Fruit fly (Drosophila melanogaster) ovary, adult (tissue): ENCODE results near the gene Tm2.
A peak's percentile ranks its signal among the peaks of the same experiment; 100 is the strongest.

Source experiments
- CG17801 ChIP-seq: fragments of 200-800 bp; optimal IDR thresholded peaks from 2 replicates; lab custom pipeline; 2019; ENCODE audit warnings: missing biosample characterization, mild to moderate bottlenecking, missing genetic modification characterization, moderate library complexity; ENCODE audit not compliant: partially characterized antibody

The Tm2 gene

DNA sequence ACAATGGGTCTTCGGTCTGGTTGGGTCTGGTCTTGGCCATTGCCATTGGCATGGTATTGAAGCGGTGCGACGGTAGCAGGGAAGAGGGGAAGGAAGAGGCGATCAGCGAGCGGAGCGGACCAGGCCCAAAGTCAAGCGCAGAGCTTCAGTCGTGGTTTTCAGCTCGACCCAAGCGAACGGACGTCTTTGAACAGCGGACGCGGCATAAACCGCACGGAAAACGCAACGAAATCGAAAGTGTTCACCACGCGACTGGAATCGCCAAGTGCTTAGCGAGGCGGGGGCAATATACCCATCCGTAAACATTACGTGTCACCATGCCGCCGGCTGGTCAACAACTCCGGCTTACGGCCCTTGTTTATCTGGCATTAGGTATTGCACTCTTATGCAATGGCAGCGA is 6.3 kb downstream of the Tm2 start, which contains the start of gene CG14866:
Gene CG14866, plus strand, starts transcription at position 146 of the 400 bp plus-strand sequence.
- no peak for TF ChIP-seq CG17801 (GFP tag; lab: Kevin White, UChicago)

DNA sequence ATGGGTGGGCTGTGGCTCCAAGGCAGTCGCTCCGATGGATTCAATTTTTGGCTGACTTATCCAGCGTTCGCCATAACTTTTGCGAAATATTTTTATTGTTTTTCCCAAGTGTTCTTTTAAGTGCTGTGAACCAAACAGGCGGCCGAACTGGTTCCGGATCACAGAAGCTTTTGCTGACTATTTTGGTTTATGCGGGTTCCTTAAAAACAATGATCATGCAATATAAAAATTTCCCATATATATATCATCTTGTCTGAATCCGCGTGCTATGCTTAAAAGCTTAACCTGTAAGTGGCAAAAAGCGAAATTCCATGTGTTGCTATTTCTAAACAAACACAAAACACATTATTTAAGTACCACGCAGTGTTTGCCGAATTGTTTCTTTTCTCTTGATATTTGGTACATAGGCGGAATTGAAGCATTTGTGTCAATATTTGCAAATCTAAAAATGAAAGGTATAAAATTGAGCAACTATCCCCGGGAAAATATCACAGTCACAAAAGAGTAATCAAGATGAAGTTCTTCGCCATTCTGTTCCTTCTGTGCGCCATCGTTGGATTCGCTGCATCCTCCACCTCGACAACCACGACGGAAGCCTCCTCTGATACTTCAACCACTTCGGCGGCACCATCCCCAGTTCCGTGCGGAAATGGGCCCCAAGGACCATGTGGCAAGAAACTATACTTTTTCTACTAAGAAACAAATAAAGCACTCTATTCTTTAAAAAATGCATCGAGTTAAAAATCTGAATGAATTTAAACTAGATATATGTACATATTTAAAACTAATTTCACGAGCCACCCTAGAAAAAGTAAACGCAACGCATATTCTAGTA is 10.1 kb downstream of the Tm2 start, which contains the start of the genes CG6276 and CG44040:
Gene CG6276, minus strand, starts transcription at position 158 of the 835 bp plus-strand sequence.
Gene CG44040, plus strand, starts transcription at position 467 of the 835 bp plus-strand sequence.
- peak; percentile 4 for TF ChIP-seq CG17801 (GFP tag; lab: Kevin White, UChicago)

- TF ChIP-seq CG17801 (GFP tag; lab: Kevin White, UChicago), result no peak
Observed at dm6 chr3R:15320747-15321085, 10.7 kb downstream of the Tm2 start, which contains the start of gene ear. TSS of gene ear (plus strand) at chr3R:15320756.

DNA sequence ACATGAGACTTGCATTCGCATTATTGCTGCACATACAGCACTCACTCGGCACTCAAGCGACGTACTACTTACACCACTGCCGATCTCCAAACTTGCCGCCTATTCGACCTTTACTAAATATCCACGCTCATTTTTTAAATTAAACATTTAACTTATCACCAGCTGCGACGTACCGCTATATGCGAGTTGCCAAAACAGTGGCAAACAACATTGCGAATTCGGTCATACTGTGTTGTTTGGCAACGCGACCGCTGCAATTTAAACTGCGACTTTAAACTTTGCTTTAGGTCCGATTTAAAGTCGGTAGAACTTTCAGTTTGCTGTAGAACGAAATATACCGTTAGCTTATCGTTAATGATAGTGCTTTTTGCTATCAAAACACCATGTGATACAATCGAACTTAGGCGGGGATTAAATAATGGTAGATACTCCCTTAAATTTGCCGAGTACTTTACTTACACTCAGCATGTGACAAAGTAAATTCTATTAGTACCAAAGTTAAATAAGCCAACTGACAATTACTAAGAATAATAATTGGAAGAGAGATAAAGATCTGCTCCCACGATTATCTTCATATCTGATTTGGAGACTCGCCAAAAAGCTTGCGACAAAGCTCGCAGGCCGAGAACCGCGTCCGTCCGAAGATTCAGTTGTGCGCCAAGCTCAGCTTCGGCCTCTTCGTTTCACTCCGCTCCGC is 18.2 kb downstream of the Tm2 start, which contains the start of the genes CG6236 and ea:
Gene CG6236, minus strand, starts transcription at position 187 of the 697 bp plus-strand sequence.
Gene ea, plus strand, starts transcription at position 647 of the 697 bp plus-strand sequence.
- no peak for TF ChIP-seq CG17801 (GFP tag; lab: Kevin White, UChicago)

- no peak for TF ChIP-seq CG17801 (GFP tag; lab: Kevin White, UChicago)
Observed at dm6 chr3R:15330472-15330871, 20.5 kb downstream of the Tm2 start, which contains the start of gene mRpL9. TSS of gene mRpL9 (plus strand) at chr3R:15330738.

- TF ChIP-seq CG17801 (GFP tag; lab: Kevin White, UChicago), result peak; percentile 71
Observed at dm6 chr3R:15332994-15333393, 23.0 kb downstream of the Tm2 start, which contains the start of the genes Fkbp39 and Cyfip. TSS of gene Fkbp39 (minus strand) at chr3R:15333133. TSS of gene Cyfip (plus strand) at chr3R:15333266.

DNA sequence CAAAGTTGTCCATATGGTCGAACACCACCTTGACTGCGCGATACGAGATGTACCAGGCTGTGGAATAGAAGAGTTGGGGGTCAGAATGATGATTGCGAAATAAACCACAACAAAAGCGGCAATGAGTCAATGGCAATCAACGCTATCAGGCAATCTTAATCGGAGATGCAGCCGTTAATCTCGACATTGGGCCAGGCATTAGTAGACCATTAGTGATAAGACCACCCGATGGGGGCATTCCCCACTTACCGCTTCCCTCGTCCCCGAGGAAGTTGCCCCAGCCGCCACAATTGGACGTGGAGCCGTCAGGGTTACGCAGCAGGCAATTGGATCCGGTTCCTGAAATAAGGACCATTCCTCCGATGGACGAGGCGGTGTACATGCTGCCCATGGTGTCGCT is 29.1 kb downstream of the Tm2 start:
- no peak for TF ChIP-seq CG17801 (GFP tag; lab: Kevin White, UChicago)

DNA sequence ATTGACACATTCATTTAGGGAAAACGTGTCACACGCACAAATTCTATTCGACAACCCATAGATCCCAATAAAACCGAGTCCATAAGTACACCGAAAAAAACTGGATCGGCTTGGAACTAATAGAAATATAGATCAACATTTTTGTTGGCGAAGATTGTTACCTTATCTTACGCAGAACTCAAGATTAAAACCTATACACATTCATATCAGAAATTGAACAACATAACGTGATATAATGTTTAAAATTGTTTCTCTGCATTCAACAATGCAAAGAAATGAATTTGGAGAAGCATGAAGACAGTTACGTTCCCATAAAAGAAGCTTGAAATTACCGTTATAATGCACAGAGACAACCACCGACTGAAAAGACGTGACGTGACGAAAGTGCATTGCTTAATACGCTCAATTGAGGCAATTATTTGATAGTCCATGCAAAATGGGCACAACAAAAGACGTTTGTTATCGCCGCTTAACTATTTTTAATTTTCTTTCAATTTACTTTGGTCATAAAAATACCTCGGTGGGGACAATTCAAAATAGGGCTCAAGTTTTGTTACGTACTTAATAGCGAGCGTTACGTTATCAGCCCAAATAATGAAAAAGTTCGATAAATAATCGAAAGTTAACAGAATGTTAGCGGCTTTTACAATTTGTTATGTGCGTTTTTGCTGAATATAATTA is 30.2 kb downstream of the Tm2 start, which contains the start of gene SerRS-m:
Gene SerRS-m, plus strand, starts transcription at position 616 of the 681 bp plus-strand sequence.
- TF ChIP-seq CG17801 (GFP tag; lab: Kevin White, UChicago), result no peak

DNA sequence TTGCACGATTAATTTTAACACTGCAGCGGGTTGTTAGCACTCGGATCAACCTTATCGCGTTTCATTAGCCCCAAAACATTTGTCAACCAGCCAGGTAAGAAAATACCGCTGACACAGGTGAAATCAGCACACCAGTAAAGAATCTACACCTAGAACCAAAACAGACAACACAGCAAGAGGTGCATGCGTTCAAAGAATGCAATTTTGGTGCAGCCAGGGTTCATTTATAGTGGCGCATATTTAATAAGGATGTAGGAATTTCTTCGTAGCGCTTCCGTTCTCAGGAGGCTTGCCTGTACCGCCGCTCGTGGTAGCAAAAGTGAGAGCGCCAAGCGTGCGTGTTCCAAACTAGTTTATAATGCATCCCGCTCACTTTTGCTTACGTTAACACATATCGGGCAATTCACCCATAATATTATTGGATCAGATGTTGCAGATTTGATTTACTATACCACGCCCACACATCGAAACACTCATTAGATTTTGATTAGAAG is 32.5 kb downstream of the Tm2 start:
- no peak for TF ChIP-seq CG17801 (GFP tag; lab: Kevin White, UChicago)

- TF ChIP-seq CG17801 (GFP tag; lab: Kevin White, UChicago), result peak; percentile 8
Observed at dm6 chr3R:15342926-15343685, 33.1 kb downstream of the Tm2 start, which contains the start of gene Nagk. TSS of gene Nagk (minus strand) at chr3R:15343256.

- no peak for TF ChIP-seq CG17801 (GFP tag; lab: Kevin White, UChicago)
Observed at dm6 chr3R:15345198-15346017, 35.4 kb downstream of the Tm2 start.

DNA sequence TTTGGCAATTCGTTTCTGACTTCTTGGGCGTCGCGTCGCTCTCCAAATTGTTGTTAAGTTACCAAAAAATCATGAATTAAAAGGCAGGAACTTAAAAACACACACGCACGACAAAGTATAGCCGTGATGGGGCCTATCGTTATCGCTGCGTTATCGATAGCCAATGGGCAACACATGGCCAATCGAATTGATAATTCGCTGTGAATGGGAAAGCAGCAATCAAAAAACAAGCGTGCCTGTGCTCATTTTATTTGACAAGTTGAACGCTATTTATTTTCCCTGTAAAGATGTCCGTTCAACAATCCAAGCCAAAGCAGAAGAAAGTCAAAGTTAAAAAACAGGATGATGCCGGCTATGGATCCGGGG is 36.0 kb downstream of the Tm2 start, which contains the start of the genes Surf4 and CG31301:
Gene Surf4, minus strand, starts transcription at position 159 of the 366 bp plus-strand sequence.
Gene CG31301, plus strand, starts transcription at position 188 of the 366 bp plus-strand sequence.
- no peak for TF ChIP-seq CG17801 (GFP tag; lab: Kevin White, UChicago)

- TF ChIP-seq CG17801 (GFP tag; lab: Kevin White, UChicago), result no peak
Observed at dm6 chr3R:15347822-15348221, 37.8 kb downstream of the Tm2 start, which contains the start of the genes CG42726 and CG42727. TSS of gene CG42726 (plus strand) at chr3R:15348048. TSS of gene CG42727 (plus strand) at chr3R:15348048.
